Worm (Caenorhabditis elegans): ENCODE measurements around the gene alg-2.
"Not testable (repeated sequence)": the region's sequence is repeated elsewhere in the genome, so short reads cannot be mapped to it uniquely, and the experiment has no call there.

alg-2 gene

ce11 chrII:872993-873787 is at the start of gene alg-2:
Gene alg-2 (plus strand): TSS chrII:873212.
- TF ChIP-seq him-1 (tag; optimal IDR thresholded peaks at IDR 0.05), result no peak
- TF ChIP-seq dao-5 (tag; optimal IDR thresholded peaks at IDR 0.05), result no peak
- TF ChIP-seq W03F9.2 (tag; optimal IDR thresholded peaks at IDR 0.05), result no peak

- TF ChIP-seq dao-5 (tag; optimal IDR thresholded peaks at IDR 0.05) (no peak), him-1 (tag; optimal IDR thresholded peaks at IDR 0.05) (no peak), W03F9.2 (tag; optimal IDR thresholded peaks at IDR 0.05) (no peak)
These were observed 49.5 kb upstream of the alg-2 start, which contains the start of gene F46F5.10 for ce11 chrII:823529-823928. Gene F46F5.10 (plus strand): TSS chrII:823829.

ce11 chrII:825521-825920 is 47.5 kb upstream of the alg-2 start, which contains the start of gene F28A10.1:
Gene F28A10.1 (plus strand): TSS chrII:825821.
- no peak for TF ChIP-seq him-1 (tag; optimal IDR thresholded peaks at IDR 0.05)
- TF ChIP-seq W03F9.2 (tag; optimal IDR thresholded peaks at IDR 0.05), result no peak
- no peak for TF ChIP-seq dao-5 (tag; optimal IDR thresholded peaks at IDR 0.05)

- TF ChIP-seq dao-5 (tag; optimal IDR thresholded peaks at IDR 0.05), result no peak
- no peak for TF ChIP-seq him-1 (tag; optimal IDR thresholded peaks at IDR 0.05)
- TF ChIP-seq W03F9.2 (tag; optimal IDR thresholded peaks at IDR 0.05), result no peak
These were observed 34.6 kb upstream of the alg-2 start, which contains the start of gene F28A10.8 for ce11 chrII:838414-838813. Gene F28A10.8 (minus strand): TSS chrII:838514.

- TF ChIP-seq W03F9.2 (tag; optimal IDR thresholded peaks at IDR 0.05) (no peak), him-1 (tag; optimal IDR thresholded peaks at IDR 0.05) (no peak), dao-5 (tag; optimal IDR thresholded peaks at IDR 0.05) (no peak)
These were observed 32.9 kb upstream of the alg-2 start, which contains the start of gene clc-33 for ce11 chrII:840131-840530. Gene clc-33 (plus strand): TSS chrII:840431.

ce11 chrII:843971-844370 is 29.0 kb upstream of the alg-2 start, which contains the start of gene F28A10.4:
Gene F28A10.4 (plus strand): TSS chrII:844271.
- TF ChIP-seq W03F9.2 (tag; optimal IDR thresholded peaks at IDR 0.05), result no peak
- no peak for TF ChIP-seq dao-5 (tag; optimal IDR thresholded peaks at IDR 0.05)

- TF ChIP-seq dao-5 (tag; optimal IDR thresholded peaks at IDR 0.05), result no peak
- no peak for TF ChIP-seq him-1 (tag; optimal IDR thresholded peaks at IDR 0.05)
- no peak for TF ChIP-seq W03F9.2 (tag; optimal IDR thresholded peaks at IDR 0.05)
These were observed 27.4 kb upstream of the alg-2 start, which contains the start of gene F28A10.7 for ce11 chrII:845618-846017. Gene F28A10.7 (minus strand): TSS chrII:845718.

- TF ChIP-seq him-1 (tag; optimal IDR thresholded peaks at IDR 0.05) (no peak), W03F9.2 (tag; optimal IDR thresholded peaks at IDR 0.05) (no peak), dao-5 (tag; optimal IDR thresholded peaks at IDR 0.05) (no peak)
These were observed 24.5 kb upstream of the alg-2 start, which contains the start of the genes acdh-9 and F28A10.13 for ce11 chrII:848519-848918. Gene acdh-9 (minus strand): TSS chrII:848603. Gene F28A10.13 (plus strand): TSS chrII:848812.

ce11 chrII:850567-850966 is 22.4 kb upstream of the alg-2 start, which contains the start of gene F28A10.5:
Gene F28A10.5 (minus strand): TSS chrII:850667.
- not testable (repeated sequence) for TF ChIP-seq him-1, dao-5, W03F9.2 (tag; optimal IDR thresholded peaks at IDR 0.05)

- no peak for TF ChIP-seq W03F9.2 (tag; optimal IDR thresholded peaks at IDR 0.05)
- no peak for TF ChIP-seq him-1 (tag; optimal IDR thresholded peaks at IDR 0.05)
- no peak for TF ChIP-seq dao-5 (tag; optimal IDR thresholded peaks at IDR 0.05)
These were observed 11.4 kb upstream of the alg-2 start, which contains the start of gene Y46B2A.4 for ce11 chrII:861564-861963. Gene Y46B2A.4 (plus strand): TSS chrII:861864.

ce11 chrII:866801-867200 is 6.2 kb upstream of the alg-2 start, which contains the start of gene Y46B2A.3:
Gene Y46B2A.3 (minus strand): TSS chrII:866901.
- TF ChIP-seq W03F9.2 (tag; optimal IDR thresholded peaks at IDR 0.05) (no peak), dao-5 (tag; optimal IDR thresholded peaks at IDR 0.05) (no peak), him-1 (tag; optimal IDR thresholded peaks at IDR 0.05) (no peak)

ce11 chrII:868240-868864 is 4.7 kb upstream of the alg-2 start, which contains the start of gene fbxc-51:
Gene fbxc-51 (plus strand): TSS chrII:868814.
- TF ChIP-seq him-1 (tag; optimal IDR thresholded peaks at IDR 0.05) (no peak), W03F9.2 (tag; optimal IDR thresholded peaks at IDR 0.05) (no peak), dao-5 (tag; optimal IDR thresholded peaks at IDR 0.05) (no peak)

ce11 chrII:869316-869715 is 3.7 kb upstream of the alg-2 start:
- TF ChIP-seq him-1 (tag; optimal IDR thresholded peaks at IDR 0.05), result no peak
- TF ChIP-seq dao-5 (tag; optimal IDR thresholded peaks at IDR 0.05), result no peak
- TF ChIP-seq W03F9.2 (tag; optimal IDR thresholded peaks at IDR 0.05), result no peak

- no peak for TF ChIP-seq dao-5 (tag; optimal IDR thresholded peaks at IDR 0.05)
- no peak for TF ChIP-seq W03F9.2 (tag; optimal IDR thresholded peaks at IDR 0.05)
- no peak for TF ChIP-seq him-1 (tag; optimal IDR thresholded peaks at IDR 0.05)
These were observed 2.7 kb downstream of the alg-2 start for ce11 chrII:875739-876138.
